Fruit fly (Drosophila melanogaster): Measurements from ENCODE around the gene bbg.

- TF ChIP-seq toe (GFP tag; optimal IDR thresholded peaks at IDR 0.05) (no peak), Crg-1 (GFP tag; optimal IDR thresholded peaks at IDR 0.05) (no peak), Clk (GFP tag; optimal IDR thresholded peaks at IDR 0.05) (no peak), bab1 (GFP tag; optimal IDR thresholded peaks at IDR 0.05) (no peak), CG12768 (GFP tag; optimal IDR thresholded peaks at IDR 0.05) (peak; percentile 81), CG7045 (GFP tag; optimal IDR thresholded peaks at IDR 0.05) (peak; percentile 55), tj (GFP tag; optimal IDR thresholded peaks at IDR 0.05) (peak; percentile 43), CG1620 (GFP tag; optimal IDR thresholded peaks at IDR 0.05) (no peak), Hr96 (GFP tag; optimal IDR thresholded peaks at IDR 0.05) (peak; percentile 59)
Observed at dm6 chr3L:14509981-14510380, 26.1 kb downstream of the bbg start.
